Worm (Caenorhabditis elegans): ENCODE data around the gene F53G2.2.

- TF ChIP-seq nhr-12 (tag; optimal IDR thresholded peaks at IDR 0.05) (no peak), lin-35 (GFP tag; optimal IDR thresholded peaks at IDR 0.05) (no peak), snpc-4 (tag; optimal IDR thresholded peaks at IDR 0.05) (no peak), alr-1 (tag; optimal IDR thresholded peaks at IDR 0.05; ENCODE audit: borderline replicate concordance) (no peak), nhr-237 (tag; optimal IDR thresholded peaks at IDR 0.05) (no peak), mab-9 (GFP tag; IDR thresholded peaks at IDR 0.05) (no peak), pax-3 (tag; optimal IDR thresholded peaks at IDR 0.05) (no peak), fkh-10 (GFP tag; optimal IDR thresholded peaks at IDR 0.05) (no peak), unc-62 (GFP tag; optimal IDR thresholded peaks at IDR 0.05) (no peak), dsc-1 (tag; optimal IDR thresholded peaks at IDR 0.05) (no peak)
Observed at ce11 chrII:2440312-2440711, 41.4 kb upstream of the F53G2.2 start.

All from whole organism, L1 larva.